Fruit fly (Drosophila melanogaster) whole organism, embryonic: ENCODE results near the gene Pstk.

Source experiments
- Adf1 ChIP-seq: fragments of 200-800 bp; sonication (Bioruptor generic); IDR thresholded peaks from 2 replicates; pipeline ENCODE4 v1.3.6; 2022; ENCODE audit warnings: missing biosample characterization, missing genetic modification characterization
- Atf-2 ChIP-seq: fragments of 200-800 bp; sonication (Bioruptor generic); optimal IDR thresholded peaks from 2 replicates; lab custom pipeline; 2016; ENCODE audit warnings: missing biosample characterization, missing genetic modification characterization
- Bgb ChIP-seq: fragments of 200-800 bp; sonication (Bioruptor generic); IDR thresholded peaks from 2 replicates; pipeline ENCODE4 v1.3.6; 2022; ENCODE audit warnings: missing biosample characterization, missing genetic modification characterization; ENCODE audit not compliant: partially characterized antibody
- CG10543 ChIP-seq: fragments of 200-800 bp; sonication (Bioruptor generic); optimal IDR thresholded peaks from 3 replicates; lab custom pipeline; 2017; ENCODE audit warnings: missing biosample characterization, mild to moderate bottlenecking, missing genetic modification characterization, moderate library complexity
- CG12769 ChIP-seq: fragments of 200-800 bp; sonication (Bioruptor generic); optimal IDR thresholded peaks from 2 replicates; lab custom pipeline; 2019; ENCODE audit warnings: missing biosample characterization, mild to moderate bottlenecking, missing genetic modification characterization, moderate library complexity
- CG15073 ChIP-seq: fragments of 200-800 bp; sonication (Bioruptor generic); optimal IDR thresholded peaks from 2 replicates; lab custom pipeline; 2016; ENCODE audit warnings: missing biosample characterization, missing genetic modification characterization
- CG16813 ChIP-seq: fragments of 200-800 bp; sonication (Bioruptor generic); IDR thresholded peaks from 3 replicates; pipeline ENCODE4 v1.3.6; 2022; ENCODE audit warnings: missing biosample characterization, missing genetic modification characterization; ENCODE audit not compliant: partially characterized antibody
- CG17328 ChIP-seq: fragments of 200-800 bp; sonication (Bioruptor generic); IDR thresholded peaks from 2 replicates; pipeline ENCODE4 v1.3.6; 2022; ENCODE audit warnings: missing biosample characterization, missing genetic modification characterization
- CG2129 ChIP-seq: fragments of 200-800 bp; sonication (Bioruptor generic); IDR thresholded peaks from 2 replicates; pipeline ENCODE4 v1.3.6; 2022; ENCODE audit warnings: missing biosample characterization, missing genetic modification characterization; ENCODE audit not compliant: partially characterized antibody
- CG2202 ChIP-seq: fragments of 200-800 bp; sonication (Bioruptor generic); optimal IDR thresholded peaks from 2 replicates; lab custom pipeline; 2018; ENCODE audit warnings: missing biosample characterization, mild to moderate bottlenecking, missing genetic modification characterization
- CG3163 ChIP-seq: fragments of 200-800 bp; sonication (Bioruptor generic); optimal IDR thresholded peaks from 3 replicates; lab custom pipeline; 2016; ENCODE audit warnings: missing biosample characterization, missing genetic modification characterization
- CG32767 ChIP-seq: fragments of 200-800 bp; sonication (Bioruptor generic); IDR thresholded peaks from 2 replicates; pipeline ENCODE4 v1.3.6; 2022; ENCODE audit warnings: missing biosample characterization, missing genetic modification characterization
- CG33213 ChIP-seq: fragments of 200-800 bp; sonication (Bioruptor generic); optimal IDR thresholded peaks from 3 replicates; lab custom pipeline; 2016; ENCODE audit warnings: missing biosample characterization, missing genetic modification characterization
- CG34376 ChIP-seq: fragments of 200-800 bp; sonication (Bioruptor generic); optimal IDR thresholded peaks from 2 replicates; lab custom pipeline; 2018; ENCODE audit warnings: missing biosample characterization, mild to moderate bottlenecking, missing genetic modification characterization
- CG34422 ChIP-seq: fragments of 200-800 bp; sonication (Bioruptor generic); IDR thresholded peaks from 3 replicates; pipeline ENCODE4 v1.3.6; 2022; ENCODE audit warnings: missing biosample characterization, missing genetic modification characterization
- CG4328 ChIP-seq: fragments of 200-800 bp; sonication (Bioruptor generic); optimal IDR thresholded peaks from 3 replicates; lab custom pipeline; 2017; ENCODE audit warnings: missing biosample characterization, missing genetic modification reagents, missing genetic modification characterization
- CG4854 ChIP-seq: fragments of 200-800 bp; sonication (Bioruptor generic); optimal IDR thresholded peaks from 2 replicates; lab custom pipeline; 2016; ENCODE audit warnings: missing biosample characterization, missing genetic modification characterization, inconsistent platforms
- CG9797 ChIP-seq: fragments of 200-800 bp; sonication (Bioruptor generic); optimal IDR thresholded peaks from 3 replicates; lab custom pipeline; 2018; ENCODE audit warnings: missing biosample characterization, mild to moderate bottlenecking, missing genetic modification characterization
- Dip3 ChIP-seq: fragments of 200-800 bp; sonication (Bioruptor generic); optimal IDR thresholded peaks from 3 replicates; lab custom pipeline; 2016; ENCODE audit warnings: missing biosample characterization, missing genetic modification characterization
- Fer2 ChIP-seq: fragments of 200-800 bp; sonication (Bioruptor generic); optimal IDR thresholded peaks from 2 replicates; lab custom pipeline; 2018; ENCODE audit warnings: missing biosample characterization, mild to moderate bottlenecking, missing genetic modification characterization, moderate library complexity
- Fer3 ChIP-seq: fragments of 200-800 bp; sonication (Bioruptor generic); optimal IDR thresholded peaks from 2 replicates; lab custom pipeline; 2018; ENCODE audit warnings: missing biosample characterization, mild to moderate bottlenecking, missing genetic modification characterization, moderate library complexity
- Gug ChIP-seq: fragments of 200-800 bp; sonication (Bioruptor generic); IDR thresholded peaks from 4 replicates; pipeline ENCODE4 v1.3.6; 2022; ENCODE audit warnings: missing biosample characterization, missing genetic modification characterization
- HLH4C ChIP-seq: fragments of 200-800 bp; sonication (Bioruptor generic); IDR thresholded peaks from 3 replicates; pipeline ENCODE4 v1.3.6; 2022; ENCODE audit warnings: missing biosample characterization, missing genetic modification characterization; ENCODE audit not compliant: partially characterized antibody
- HLH54F ChIP-seq: fragments of 200-800 bp; sonication (Bioruptor generic); optimal IDR thresholded peaks from 3 replicates; lab custom pipeline; 2016; ENCODE audit warnings: missing biosample characterization, missing genetic modification characterization
- HmgZ ChIP-seq: fragments of 200-800 bp; sonication (Bioruptor generic); optimal IDR thresholded peaks from 2 replicates; lab custom pipeline; 2018; ENCODE audit warnings: missing biosample characterization, mild to moderate bottlenecking, missing genetic modification characterization
- MTF-1 ChIP-seq: fragments of 200-800 bp; sonication (Bioruptor generic); optimal IDR thresholded peaks from 2 replicates; lab custom pipeline; 2018; ENCODE audit warnings: missing biosample characterization, mild to moderate bottlenecking, missing genetic modification characterization, borderline replicate concordance
- Opbp ChIP-seq: fragments of 200-800 bp; sonication (Bioruptor generic); IDR thresholded peaks from 3 replicates; pipeline ENCODE4 v1.3.6; 2022; ENCODE audit warnings: missing biosample characterization, missing genetic modification characterization; ENCODE audit not compliant: partially characterized antibody
- Pdp1 ChIP-seq, 2 experiments: fragments of 200-800 bp; sonication (Bioruptor generic); optimal IDR thresholded peaks; 3 replicates each; lab custom pipeline; 2016; ENCODE audit warnings: missing biosample characterization in 2 of 2, missing genetic modification characterization in 2 of 2, mild to moderate bottlenecking in 1 of 2, moderate library complexity in 1 of 2
- Sox102F ChIP-seq: fragments of 200-800 bp; sonication (Bioruptor generic); optimal IDR thresholded peaks from 2 replicates; lab custom pipeline; 2018; ENCODE audit warnings: missing biosample characterization, mild to moderate bottlenecking, missing genetic modification characterization, moderate library complexity
- Xrp1 ChIP-seq: fragments of 200-800 bp; sonication (Bioruptor generic); IDR thresholded peaks from 2 replicates; pipeline ENCODE4 v1.3.6; 2022; ENCODE audit warnings: missing biosample characterization, missing genetic modification characterization
- ac ChIP-seq: fragments of 200-800 bp; sonication (Bioruptor generic); optimal IDR thresholded peaks from 3 replicates; lab custom pipeline; 2017; ENCODE audit warnings: missing biosample characterization, mild to moderate bottlenecking, missing genetic modification characterization
- bbx ChIP-seq: fragments of 200-800 bp; sonication (Bioruptor generic); IDR thresholded peaks from 2 replicates; pipeline ENCODE4 v1.3.6; 2022; ENCODE audit warnings: missing biosample characterization, missing genetic modification characterization; ENCODE audit not compliant: partially characterized antibody
- cato ChIP-seq: fragments of 200-800 bp; sonication (Bioruptor generic); optimal IDR thresholded peaks from 2 replicates; lab custom pipeline; 2016; ENCODE audit warnings: missing biosample characterization, missing genetic modification characterization, borderline replicate concordance
- cg ChIP-seq: fragments of 200-800 bp; sonication (Bioruptor generic); optimal IDR thresholded peaks from 3 replicates; lab custom pipeline; 2019; ENCODE audit warnings: missing biosample characterization, mild to moderate bottlenecking, missing genetic modification characterization, moderate library complexity
- crol ChIP-seq: fragments of 200-800 bp; sonication (Bioruptor generic); IDR thresholded peaks from 2 replicates; pipeline ENCODE4 v1.3.6; 2022; ENCODE audit warnings: missing biosample characterization, missing genetic modification characterization
- ems ChIP-seq: fragments of 200-800 bp; sonication (Bioruptor generic); optimal IDR thresholded peaks from 3 replicates; lab custom pipeline; 2016; ENCODE audit warnings: missing biosample characterization, missing genetic modification characterization
- gsb-n ChIP-seq: fragments of 200-800 bp; sonication (Bioruptor generic); optimal IDR thresholded peaks from 3 replicates; lab custom pipeline; 2018; ENCODE audit warnings: missing biosample characterization, mild to moderate bottlenecking, missing genetic modification characterization
- hkb ChIP-seq, 2 experiments: fragments of 200-800 bp in 1 of 2; fragments of >200 bp in 1 of 2; sonication (Bioruptor generic) in 1 of 2; IDR thresholded peaks in 1 of 2; optimal IDR thresholded peaks in 1 of 2; 2 replicates each; pipeline versions ENCODE4 v1.3.6 to Lab custom; 2017 to 2022; ENCODE audit warnings: missing biosample characterization in 1 of 2, missing genetic modification characterization in 1 of 2
- kah ChIP-seq: fragments of 200-800 bp; sonication (Bioruptor generic); optimal IDR thresholded peaks from 2 replicates; lab custom pipeline; 2018; ENCODE audit warnings: missing biosample characterization, mild to moderate bottlenecking, missing genetic modification characterization
- kay ChIP-seq: fragments of 200-800 bp; sonication (Bioruptor generic); optimal IDR thresholded peaks from 2 replicates; lab custom pipeline; 2016; ENCODE audit warnings: missing biosample characterization, missing genetic modification characterization
- lab ChIP-seq: fragments of 200-800 bp; sonication (Bioruptor generic); optimal IDR thresholded peaks from 3 replicates; lab custom pipeline; 2017; ENCODE audit warnings: missing biosample characterization, missing genetic modification characterization, mild to moderate bottlenecking, moderate library complexity, missing genetic modification reagents
- pros ChIP-seq: fragments of 200-800 bp; sonication (Bioruptor generic); optimal IDR thresholded peaks from 3 replicates; lab custom pipeline; 2019; ENCODE audit warnings: missing biosample characterization, mild to moderate bottlenecking, missing genetic modification characterization, moderate library complexity
- row ChIP-seq: fragments of 200-800 bp; sonication (Bioruptor generic); IDR thresholded peaks from 3 replicates; pipeline ENCODE4 v1.3.6; 2022; ENCODE audit warnings: missing biosample characterization, missing genetic modification characterization
- run ChIP-seq: fragments of 200-800 bp; sonication (Bioruptor generic); optimal IDR thresholded peaks from 3 replicates; lab custom pipeline; 2018; ENCODE audit warnings: missing biosample characterization, mild to moderate bottlenecking, missing genetic modification characterization
- sd ChIP-seq: fragments of 200-800 bp; sonication (Bioruptor generic); optimal IDR thresholded peaks from 3 replicates; lab custom pipeline; 2018; ENCODE audit warnings: missing biosample characterization, mild to moderate bottlenecking, missing genetic modification characterization, moderate library complexity
- sens ChIP-seq: fragments of 200-800 bp; sonication (Bioruptor generic); peaks from one replicate; lab custom pipeline; 2016; ENCODE audit warnings: missing biosample characterization, missing genetic modification characterization
- seq ChIP-seq: fragments of 200-800 bp; sonication (Bioruptor generic); IDR thresholded peaks from 2 replicates; pipeline ENCODE4 v1.3.6; 2022; ENCODE audit warnings: missing biosample characterization, missing genetic modification characterization
- sima ChIP-seq: fragments of 200-800 bp; sonication (Bioruptor generic); optimal IDR thresholded peaks from 2 replicates; lab custom pipeline; 2016; ENCODE audit warnings: missing biosample characterization, missing genetic modification characterization
- twi ChIP-seq: fragments of 200-800 bp; optimal IDR thresholded peaks from 2 replicates; lab custom pipeline; 2019; ENCODE audit warnings: missing biosample characterization, mild to moderate bottlenecking, missing genetic modification characterization, moderate library complexity
- vfl ChIP-seq: fragments of 200-800 bp; sonication (Bioruptor generic); optimal IDR thresholded peaks from 2 replicates; lab custom pipeline; 2016; ENCODE audit warnings: missing biosample characterization, missing genetic modification characterization

Gene Pstk

dm6 chrX:19605915-19606314 is 12.4 kb downstream of the Pstk start (continued):
- TF ChIP-seq sens (GFP tag; lab: Kevin White, UChicago) (no peak), kay (GFP tag; lab: Kevin White, UChicago) (peak; percentile 80), CG33213 (GFP tag; lab: Kevin White, UChicago) (no peak), CG2202 (tag; lab: Kevin White, UChicago) (no peak), CG16813 (no peak), CG32767 (GFP tag; lab: Robert Waterston, UW) (peak; percentile 49; the same call in 1 of the 2 replicates), bbx (GFP tag; lab: Robert Waterston, UW) (0 out of 2 replicates have a peak, but pooled peaks have one; percentile 20), CG34422 (GFP tag; lab: Robert Waterston, UW) (no peak), crol (peak; percentile 96), Atf-2 (GFP tag; lab: Kevin White, UChicago) (no peak), ems (GFP tag; lab: Kevin White, UChicago) (no peak), cato (GFP tag; lab: Kevin White, UChicago) (no peak), pros (GFP tag; lab: Kevin White, UChicago) (peak; percentile 83), CG12769 (peak; percentile 83), CG4854 (GFP tag; lab: Kevin White, UChicago) (no peak), Fer2 (tag; lab: Kevin White, UChicago) (no peak), kah (GFP tag; lab: Kevin White, UChicago) (peak; percentile 42), run (no peak), Adf1 (peak; percentile 9; the same call in 1 of the 2 replicates), Dip3 (no peak), ac (GFP tag; lab: Kevin White, UChicago) (no peak), CG4328 (GFP tag; lab: Kevin White, UChicago) (no peak), seq (GFP tag; lab: Robert Waterston, UW) (no peak), HLH54F (GFP tag; lab: Kevin White, UChicago) (no peak), Opbp (GFP tag; lab: Robert Waterston, UW) (no peak), vfl (no peak), CG15073 (GFP tag; lab: Kevin White, UChicago) (no peak), row (GFP tag; lab: Robert Waterston, UW) (0 out of 3 replicates have a peak, but pooled peaks have one; percentile 7), HLH4C (GFP tag; lab: Robert Waterston, UW) (no peak), CG9797 (GFP tag; lab: Kevin White, UChicago) (no peak), CG3163 (GFP tag; lab: Kevin White, UChicago) (no peak), CG17328 (GFP tag; lab: Robert Waterston, UW) (no peak), Pdp1 (GFP tag; optimal IDR thresholded peaks at IDR 0.05; lab: Kevin White, UChicago) (peak in 1 of 2 experiments; percentile 85), sima (no peak), Gug (GFP tag; lab: Robert Waterston, UW) (no peak), Bgb (peak; percentile 9; the same call in 1 of the 2 replicates), sd (tag; lab: Kevin White, UChicago) (peak; percentile 91), hkb (optimal IDR thresholded peaks at IDR 0.05; lab: Kevin White, UChicago) (no peak), hkb (GFP tag; IDR thresholded peaks at IDR 0.05; lab: Robert Waterston, UW) (no peak), lab (GFP tag; lab: Kevin White, UChicago) (peak; percentile 11), Sox102F (GFP tag; lab: Kevin White, UChicago) (no peak), Xrp1 (GFP tag; lab: Robert Waterston, UW) (no peak), cg (GFP tag; lab: Kevin White, UChicago) (peak; percentile 23), gsb-n (tag; lab: Kevin White, UChicago) (no peak), CG10543 (GFP tag; lab: Kevin White, UChicago) (peak; percentile 92), CG34376 (GFP tag; lab: Kevin White, UChicago) (peak; percentile 0), CG2129 (GFP tag; lab: Robert Waterston, UW) (no peak), Fer3 (no peak), twi (tag; lab: Kevin White, UChicago) (peak; percentile 91), HmgZ (tag; lab: Kevin White, UChicago) (no peak), MTF-1 (no peak)
